In genomic region chrX:14731828-14732331, ce11 we compare ENCODE assay signal across 1 worm cellular context.
TF ChIP-seq lines count a peak whose summit lies in the region.

TSS of gene F33C8.4 (plus strand) at chrX:14732281.

TF ChIP-seq in whole organism, L1 larva, 84 proteins besides CTCF, POLR2A, EP300 and RAD21 (continued from another document):
- TF ChIP-seq ceh-8 (GFP tag; optimal IDR thresholded peaks at IDR 0.05; lab: Kevin White, UChicago), result no peak
- TF ChIP-seq C04F5.9 (tag; optimal IDR thresholded peaks at IDR 0.05; lab: Kevin White, UChicago), result no peak
- TF ChIP-seq mep-1 (tag; optimal IDR thresholded peaks at IDR 0.05; lab: Kevin White, UChicago), result no peak
- TF ChIP-seq lin-35 (GFP tag; optimal IDR thresholded peaks at IDR 0.05; lab: Kevin White, UChicago), result no peak
- no peak for TF ChIP-seq swsn-7 (tag; optimal IDR thresholded peaks at IDR 0.05; lab: Kevin White, UChicago)
- no peak for TF ChIP-seq xbp-1 (tag; optimal IDR thresholded peaks at IDR 0.05; lab: Kevin White, UChicago)
- no peak for TF ChIP-seq nhr-76 (tag; optimal IDR thresholded peaks at IDR 0.05; lab: Kevin White, UChicago)
- no peak for TF ChIP-seq blmp-1 (tag; optimal IDR thresholded peaks at IDR 0.05; lab: Kevin White, UChicago)
- no peak for TF ChIP-seq F16B12.6 (tag; optimal IDR thresholded peaks at IDR 0.05; lab: Kevin White, UChicago)
- TF ChIP-seq pqm-1 (tag; optimal IDR thresholded peaks at IDR 0.05; lab: Kevin White, UChicago), result no peak
- TF ChIP-seq pax-3 (tag; optimal IDR thresholded peaks at IDR 0.05; lab: Kevin White, UChicago), result no peak
- TF ChIP-seq mab-9 (GFP tag; IDR thresholded peaks at IDR 0.05; lab: Robert Waterston, UW), result no peak
- no peak for TF ChIP-seq nhr-77 (tag; optimal IDR thresholded peaks at IDR 0.05; lab: Kevin White, UChicago)
- no peak; the same call in 1 of the 2 replicates for TF ChIP-seq nhr-19 (GFP tag; conservative IDR thresholded peaks at IDR 0.05; lab: Robert Waterston, UW)
- peak; percentile 70 for TF ChIP-seq lin-14 (GFP tag; optimal IDR thresholded peaks at IDR 0.05; lab: Kevin White, UChicago)
- no peak for TF ChIP-seq unc-62 (GFP tag; optimal IDR thresholded peaks at IDR 0.05; lab: Kevin White, UChicago)
- TF ChIP-seq ceh-82 (tag; optimal IDR thresholded peaks at IDR 0.05; lab: Kevin White, UChicago), result no peak
- no peak for TF ChIP-seq alr-1 (tag; optimal IDR thresholded peaks at IDR 0.05; lab: Kevin White, UChicago; ENCODE audit: borderline replicate concordance)
- no peak for TF ChIP-seq sptf-1 (tag; optimal IDR thresholded peaks at IDR 0.05; lab: Kevin White, UChicago)
- TF ChIP-seq C34B4.2 (tag; optimal IDR thresholded peaks at IDR 0.05; lab: Kevin White, UChicago), result no peak
- TF ChIP-seq C16A3.4 (tag; optimal IDR thresholded peaks at IDR 0.05; lab: Kevin White, UChicago), result no peak
- peak; percentile 38 for TF ChIP-seq rnt-1 (tag; optimal IDR thresholded peaks at IDR 0.05; lab: Kevin White, UChicago)
- TF ChIP-seq nhr-71 (tag; optimal IDR thresholded peaks at IDR 0.05; lab: Kevin White, UChicago), result peak; percentile 41
- no peak for TF ChIP-seq efl-1 (optimal IDR thresholded peaks at IDR 0.05; lab: Kevin White, UChicago)
- no peak for TF ChIP-seq efl-1 (GFP tag; optimal IDR thresholded peaks at IDR 0.05 in 1 of 2; lab: Kevin White, UChicago)
- no peak for TF ChIP-seq nhr-11 (tag; optimal IDR thresholded peaks at IDR 0.05; lab: Kevin White, UChicago)
- no peak for TF ChIP-seq ces-1 (GFP tag; optimal IDR thresholded peaks at IDR 0.05; lab: Kevin White, UChicago)
- TF ChIP-seq mef-2 (tag; optimal IDR thresholded peaks at IDR 0.05; lab: Kevin White, UChicago), result no peak
- peak in 1 of 2 experiments; percentile 8 for TF ChIP-seq mdl-1 (tag; optimal IDR thresholded peaks at IDR 0.05; lab: Kevin White, UChicago)
- TF ChIP-seq unc-130 (tag; optimal IDR thresholded peaks at IDR 0.05; lab: Kevin White, UChicago), result peak; percentile 29
- no peak for TF ChIP-seq isw-1 (GFP tag; IDR thresholded peaks at IDR 0.05; lab: Robert Waterston, UW)
- TF ChIP-seq sup-37 (GFP tag; optimal IDR thresholded peaks at IDR 0.05; lab: Kevin White, UChicago), result no peak
- TF ChIP-seq snpc-4 (tag; optimal IDR thresholded peaks at IDR 0.05; lab: Kevin White, UChicago), result no peak
- TF ChIP-seq ceh-88 (GFP tag; IDR thresholded peaks at IDR 0.05; lab: Robert Waterston, UW), result no peak
- TF ChIP-seq grh-1 (GFP tag; IDR thresholded peaks at IDR 0.05; lab: Robert Waterston, UW), result no peak
- TF ChIP-seq ztf-4 (tag; optimal IDR thresholded peaks at IDR 0.05; lab: Kevin White, UChicago), result no peak
- TF ChIP-seq snu-23 (GFP tag; optimal IDR thresholded peaks at IDR 0.05; lab: Kevin White, UChicago), result peak; percentile 7
- TF ChIP-seq dsc-1 (tag; optimal IDR thresholded peaks at IDR 0.05; lab: Kevin White, UChicago), result peak; percentile 83
- TF ChIP-seq ama-1 (optimal IDR thresholded peaks at IDR 0.05; lab: Kevin White, UChicago), result no peak
- no peak for TF ChIP-seq nhr-90 (tag; optimal IDR thresholded peaks at IDR 0.05; lab: Kevin White, UChicago; ENCODE audit: poor library complexity)
- no peak for TF ChIP-seq hlh-17 (GFP tag; optimal IDR thresholded peaks at IDR 0.05; lab: Kevin White, UChicago; ENCODE audit: borderline replicate concordance)
- no peak for TF ChIP-seq lsy-2 (tag; optimal IDR thresholded peaks at IDR 0.05; lab: Kevin White, UChicago)
- TF ChIP-seq fkh-4 (tag; optimal IDR thresholded peaks at IDR 0.05; lab: Kevin White, UChicago; ENCODE audit: borderline replicate concordance), result peak; percentile 18
- TF ChIP-seq fkh-8 (tag; optimal IDR thresholded peaks at IDR 0.05; lab: Kevin White, UChicago), result no peak
- no peak for TF ChIP-seq nhr-85 (tag; lab: Kevin White, UChicago)
- no peak for TF ChIP-seq ets-5 (GFP tag; IDR thresholded peaks at IDR 0.05; lab: Robert Waterston, UW)
- no peak for TF ChIP-seq nhr-20 (tag; optimal IDR thresholded peaks at IDR 0.05; lab: Kevin White, UChicago)
